Worm (Caenorhabditis elegans) whole organism, late embryonic: ENCODE measurements around the gene Y56A3A.22.

ENCODE experiments used
- K02D7.2 ChIP-seq: sonication (generic microtip); optimal IDR thresholded peaks from 2 replicates; lab custom pipeline; 2017; ENCODE audit warnings: mild to moderate bottlenecking, missing genetic modification characterization, missing compliant biosample characterization
- K09A11.1 ChIP-seq: sonication (generic microtip); optimal IDR thresholded peaks from 2 replicates; lab custom pipeline; 2017; ENCODE audit warnings: antibody characterized with exemption, mild to moderate bottlenecking, missing genetic modification characterization, missing compliant biosample characterization; ENCODE audit not compliant: insufficient read depth
- Y22D7AL.16 ChIP-seq: sonication (generic microtip); optimal IDR thresholded peaks from 2 replicates; lab custom pipeline; 2016; ENCODE audit warnings: missing genetic modification characterization, missing compliant biosample characterization
- ama-1 ChIP-seq: fragments of 150-350 bp; optimal IDR thresholded peaks from 2 replicates; lab custom pipeline; 2014
- ceh-14 ChIP-seq: sonication (generic microtip); optimal IDR thresholded peaks from 2 replicates; lab custom pipeline; 2016; ENCODE audit warnings: missing genotype, missing genetic modification characterization, missing compliant biosample characterization
- ceh-18 ChIP-seq: sonication (generic microtip); optimal IDR thresholded peaks from 2 replicates; lab custom pipeline; 2016; ENCODE audit warnings: missing genetic modification characterization, missing compliant biosample characterization
- ceh-2 ChIP-seq: sonication (generic microtip); optimal IDR thresholded peaks from 2 replicates; lab custom pipeline; 2016; ENCODE audit warnings: missing genotype, missing genetic modification characterization, missing compliant biosample characterization
- ceh-22 ChIP-seq: sonication (generic microtip); optimal IDR thresholded peaks from 2 replicates; lab custom pipeline; 2017; ENCODE audit warnings: missing biosample characterization, missing genetic modification characterization
- ceh-30 ChIP-seq: fragments of 150-350 bp; optimal IDR thresholded peaks from 2 replicates; lab custom pipeline; 2014; ENCODE audit warnings: missing biosample characterization, missing genetic modification characterization
- ceh-31 ChIP-seq: sonication (generic microtip); optimal IDR thresholded peaks from 2 replicates; lab custom pipeline; 2016; ENCODE audit warnings: missing genetic modification characterization, missing compliant biosample characterization
- ceh-45 ChIP-seq: fragments of 200-800 bp; sonication (Bioruptor generic); IDR thresholded peaks from 2 replicates; pipeline ENCODE4 v1.3.6; 2022; ENCODE audit warnings: missing genetic modification reagents, missing genetic modification characterization, missing compliant biosample characterization
- ceh-9 ChIP-seq: sonication (generic microtip); optimal IDR thresholded peaks from 2 replicates; lab custom pipeline; 2016; ENCODE audit warnings: mild to moderate bottlenecking, missing genetic modification characterization, inconsistent platforms, missing compliant biosample characterization
- che-1 ChIP-seq: sonication (generic microtip); optimal IDR thresholded peaks from 2 replicates; lab custom pipeline; 2016; ENCODE audit warnings: mild to moderate bottlenecking, missing genetic modification characterization, missing compliant biosample characterization
- dmd-4 ChIP-seq: sonication (generic microtip); optimal IDR thresholded peaks from 2 replicates; lab custom pipeline; 2016; ENCODE audit warnings: borderline replicate concordance, missing genetic modification characterization, missing compliant biosample characterization
- dve-1 ChIP-seq: sonication (generic microtip); optimal IDR thresholded peaks from 2 replicates; lab custom pipeline; 2017; ENCODE audit warnings: antibody characterized with exemption, mild to moderate bottlenecking, missing genetic modification characterization, missing compliant biosample characterization
- elt-2 ChIP-seq: sonication (generic microtip); optimal IDR thresholded peaks from 2 replicates; lab custom pipeline; 2016; ENCODE audit warnings: missing genetic modification reagents, missing genetic modification characterization, missing compliant biosample characterization
- elt-4 ChIP-seq: sonication (generic microtip); optimal IDR thresholded peaks from 2 replicates; lab custom pipeline; 2016; ENCODE audit warnings: missing genetic modification characterization, missing compliant biosample characterization
- eyg-1 ChIP-seq: sonication (generic microtip); optimal IDR thresholded peaks from 2 replicates; lab custom pipeline; 2016; ENCODE audit warnings: missing genotype, missing genetic modification characterization, missing compliant biosample characterization
- fkh-10 ChIP-seq: fragments of 150-350 bp; optimal IDR thresholded peaks from 2 replicates; lab custom pipeline; 2014; ENCODE audit warnings: missing biosample characterization, missing genetic modification reagents, missing genetic modification characterization
- fkh-6 ChIP-seq: sonication (generic microtip); optimal IDR thresholded peaks from 2 replicates; lab custom pipeline; 2016; ENCODE audit warnings: missing genetic modification characterization, missing compliant biosample characterization
- gmeb-2 ChIP-seq: sonication (generic microtip); optimal IDR thresholded peaks from 2 replicates; lab custom pipeline; 2016; ENCODE audit warnings: missing genetic modification characterization, inconsistent platforms, missing compliant biosample characterization
- hlh-15 ChIP-seq: sonication (generic microtip); optimal IDR thresholded peaks from 2 replicates; lab custom pipeline; 2016; ENCODE audit warnings: missing genetic modification characterization, missing compliant biosample characterization
- hlh-30 ChIP-seq: sonication (generic microtip); optimal IDR thresholded peaks from 2 replicates; lab custom pipeline; 2017; ENCODE audit warnings: antibody characterized with exemption, missing genetic modification characterization, missing compliant biosample characterization; ENCODE audit not compliant: insufficient read depth
- mec-3 ChIP-seq: sonication (generic microtip); optimal IDR thresholded peaks from 2 replicates; lab custom pipeline; 2016; ENCODE audit warnings: borderline replicate concordance, missing genetic modification characterization, missing compliant biosample characterization
- nfya-1 ChIP-seq: sonication (generic microtip); optimal IDR thresholded peaks from 2 replicates; lab custom pipeline; 2017; ENCODE audit warnings: missing genetic modification characterization, mild to moderate bottlenecking, missing compliant biosample characterization, antibody characterized with exemption, moderate library complexity
- pat-9 ChIP-seq: fragments of 200-800 bp; sonication (Bioruptor generic); optimal IDR thresholded peaks from 2 replicates; lab custom pipeline; 2018; ENCODE audit warnings: mild to moderate bottlenecking, missing genetic modification characterization, moderate library complexity, missing compliant biosample characterization
- pha-4 ChIP-seq: fragments of 150-350 bp; optimal IDR thresholded peaks from 2 replicates; lab custom pipeline; 2018; ENCODE audit warnings: missing biosample characterization, missing genetic modification reagents, missing genetic modification characterization
- pqm-1 ChIP-seq: sonication (generic microtip); optimal IDR thresholded peaks from 2 replicates; lab custom pipeline; 2016; ENCODE audit warnings: missing genetic modification characterization, missing compliant biosample characterization
- pros-1 ChIP-seq: fragments of 150-350 bp; optimal IDR thresholded peaks from 2 replicates; lab custom pipeline; 2014; ENCODE audit warnings: missing biosample characterization, missing genetic modification reagents, missing genetic modification characterization
- rnt-1 ChIP-seq: sonication (generic microtip); optimal IDR thresholded peaks from 2 replicates; lab custom pipeline; 2016; ENCODE audit warnings: missing genetic modification characterization, missing compliant biosample characterization
- sox-2 ChIP-seq: fragments of 200-800 bp; sonication (Bioruptor generic); IDR thresholded peaks from 2 replicates; pipeline ENCODE4 v1.3.6; 2022; ENCODE audit warnings: missing genetic modification reagents, missing genetic modification characterization, missing compliant biosample characterization
- sox-4 ChIP-seq: sonication (generic microtip); optimal IDR thresholded peaks from 2 replicates; lab custom pipeline; 2017; ENCODE audit warnings: mild to moderate bottlenecking, missing genetic modification characterization, inconsistent platforms, missing compliant biosample characterization
- unc-3 ChIP-seq, 2 experiments: fragments of 200-800 bp in 1 of 2; sonication (Bioruptor generic) in 1 of 2; sonication (generic microtip) in 1 of 2; conservative IDR thresholded peaks in 1 of 2; optimal IDR thresholded peaks in 1 of 2; 2 replicates each; pipeline versions ENCODE4 v1.3.6 to Lab custom; 2016 to 2022; ENCODE audit warnings: missing compliant biosample characterization in 2 of 2, missing genetic modification characterization in 2 of 2, missing genetic modification reagents in 1 of 2
- unc-42 ChIP-seq: sonication (generic microtip); optimal IDR thresholded peaks from 2 replicates; lab custom pipeline; 2016; ENCODE audit warnings: missing genotype, missing genetic modification characterization, missing compliant biosample characterization
- unc-55 ChIP-seq: sonication (generic microtip); optimal IDR thresholded peaks from 2 replicates; lab custom pipeline; 2017; ENCODE audit warnings: missing biosample characterization, missing genetic modification reagents, missing genetic modification characterization

The Y56A3A.22 gene

ce11 chrIII:11935032-11935947 lies 13.8 kb downstream of the Y56A3A.22 start:
- TF ChIP-seq unc-55 (GFP tag; lab: Kevin White, UChicago), result peak; percentile 93
- no peak for TF ChIP-seq hlh-30 (tag; lab: Kevin White, UChicago)
- no peak for TF ChIP-seq fkh-10 (GFP tag; lab: Kevin White, UChicago)
- TF ChIP-seq fkh-6 (tag; lab: Kevin White, UChicago), result no peak
- no peak for TF ChIP-seq dve-1 (tag; lab: Kevin White, UChicago)
- TF ChIP-seq ceh-30 (tag; lab: Kevin White, UChicago), result no peak
- TF ChIP-seq ceh-14 (tag; lab: Kevin White, UChicago), result peak; percentile 78
- no peak for TF ChIP-seq hlh-15 (tag; lab: Kevin White, UChicago)
- no peak for TF ChIP-seq pros-1 (tag; lab: Kevin White, UChicago)
- no peak for TF ChIP-seq unc-3 (GFP tag; conservative IDR thresholded peaks at IDR 0.05; lab: Robert Waterston, UW)
- TF ChIP-seq unc-3 (tag; optimal IDR thresholded peaks at IDR 0.05; lab: Kevin White, UChicago), result no peak
- TF ChIP-seq nfya-1 (tag; lab: Kevin White, UChicago), result peak; percentile 99
- no peak for TF ChIP-seq che-1
- no peak for TF ChIP-seq dmd-4 (tag; lab: Kevin White, UChicago)
- peak; percentile 31 for TF ChIP-seq K02D7.2 (tag; lab: Kevin White, UChicago)
- TF ChIP-seq ceh-18, result peak; percentile 43
- TF ChIP-seq ceh-22 (tag; lab: Kevin White, UChicago), result no peak
- no peak for TF ChIP-seq ceh-9 (tag; lab: Kevin White, UChicago)
- no peak for TF ChIP-seq ceh-45 (GFP tag; lab: Robert Waterston, UW)
- no peak for TF ChIP-seq Y22D7AL.16 (tag; lab: Kevin White, UChicago)
- peak; percentile 12 for TF ChIP-seq sox-4 (tag; lab: Kevin White, UChicago)
- TF ChIP-seq rnt-1 (tag; lab: Kevin White, UChicago), result no peak
- TF ChIP-seq pha-4 (tag; lab: Kevin White, UChicago), result no peak
- TF ChIP-seq unc-42 (tag; lab: Kevin White, UChicago), result peak; percentile 57
- no peak for TF ChIP-seq elt-4 (tag; lab: Kevin White, UChicago)
- no peak for TF ChIP-seq K09A11.1 (tag; lab: Kevin White, UChicago)
- peak; percentile 3 for TF ChIP-seq elt-2 (tag; lab: Kevin White, UChicago)
- TF ChIP-seq, all 69 proteins: peak for 8

- TF ChIP-seq pat-9 (tag; lab: Kevin White, UChicago) (peak; percentile 17), che-1 (peak; percentile 41), gmeb-2 (tag; lab: Kevin White, UChicago) (peak; percentile 21), ceh-31 (peak; percentile 24), K02D7.2 (tag; lab: Kevin White, UChicago) (peak; percentile 49), sox-2 (GFP tag; lab: Robert Waterston, UW) (no peak), unc-42 (tag; lab: Kevin White, UChicago) (peak; percentile 14), ceh-2 (peak; percentile 0), mec-3 (peak; percentile 36), ceh-14 (tag; lab: Kevin White, UChicago) (peak; percentile 51), pha-4 (tag; lab: Kevin White, UChicago) (no peak)
Observed at ce11 chrIII:11935948-11936280, 14.4 kb downstream of the Y56A3A.22 start.

- TF ChIP-seq ceh-14 (tag; lab: Kevin White, UChicago) (peak; percentile 0), K02D7.2 (tag; lab: Kevin White, UChicago) (peak; percentile 59), ama-1 (lab: Kevin White, UChicago) (peak; percentile 76), nfya-1 (tag; lab: Kevin White, UChicago) (peak; percentile 3), sox-4 (tag; lab: Kevin White, UChicago) (peak; percentile 3), pqm-1 (tag; lab: Kevin White, UChicago) (no peak), eyg-1 (tag; lab: Kevin White, UChicago) (no peak)
Observed at ce11 chrIII:11936668-11937276, 15.3 kb downstream of the Y56A3A.22 start.
